Worm (Caenorhabditis elegans) whole organism, L2 larva: Measurements from ENCODE around the gene sri-78.

Experiments
- R02D3.7 ChIP-seq: fragments of 150-350 bp; optimal IDR thresholded peaks from 2 replicates; lab custom pipeline; 2014; ENCODE audit warnings: missing biosample characterization, missing genetic modification characterization
- ama-1 ChIP-seq: fragments of 150-350 bp; optimal IDR thresholded peaks from 2 replicates; lab custom pipeline; 2018; ENCODE audit warnings: inconsistent platforms
- blmp-1 ChIP-seq: sonication (generic microtip); optimal IDR thresholded peaks from 2 replicates; lab custom pipeline; 2017; ENCODE audit warnings: missing genetic modification characterization, mild to moderate bottlenecking, missing compliant biosample characterization, antibody characterized with exemption, moderate library complexity; ENCODE audit not compliant: insufficient read depth
- lin-13 ChIP-seq: fragments of 150-350 bp; optimal IDR thresholded peaks from 2 replicates; lab custom pipeline; 2014; ENCODE audit warnings: missing biosample characterization, missing genetic modification reagents, missing genetic modification characterization
- lin-39 ChIP-seq: fragments of 150-350 bp; optimal IDR thresholded peaks from 2 replicates; lab custom pipeline; 2014; ENCODE audit warnings: missing biosample characterization, missing genetic modification reagents, missing genetic modification characterization
- mdl-1 ChIP-seq, 2 experiments: fragments of 150-350 bp in 1 of 2; sonication (generic microtip) in 1 of 2; optimal IDR thresholded peaks; 2 replicates each; lab custom pipeline; 2017; ENCODE audit warnings: missing biosample characterization in 2 of 2, missing genetic modification characterization in 2 of 2
- nhr-10 ChIP-seq: sonication (generic microtip); optimal IDR thresholded peaks from 2 replicates; lab custom pipeline; 2017; ENCODE audit warnings: missing biosample characterization, missing genetic modification characterization
- nhr-12 ChIP-seq: fragments of 150-350 bp; optimal IDR thresholded peaks from 2 replicates; lab custom pipeline; 2014; ENCODE audit warnings: missing biosample characterization, missing genetic modification characterization
- nhr-25 ChIP-seq: fragments of 150-350 bp; sonication (generic microtip); optimal IDR thresholded peaks from 3 replicates; lab custom pipeline; 2014; ENCODE audit warnings: missing biosample characterization, missing genetic modification characterization
- skn-1 ChIP-seq: sonication (generic microtip); optimal IDR thresholded peaks from 2 replicates; lab custom pipeline; 2017; ENCODE audit warnings: missing biosample characterization, missing genetic modification characterization
- snpc-4 ChIP-seq: fragments of 150-350 bp; optimal IDR thresholded peaks from 2 replicates; lab custom pipeline; 2014; ENCODE audit warnings: missing biosample characterization, missing genetic modification characterization
- zag-1 ChIP-seq: fragments of 150-350 bp; optimal IDR thresholded peaks from 2 replicates; lab custom pipeline; 2014; ENCODE audit warnings: missing biosample characterization, missing genetic modification characterization
- ztf-4 ChIP-seq: fragments of 150-350 bp; optimal IDR thresholded peaks from 2 replicates; lab custom pipeline; 2014; ENCODE audit warnings: missing biosample characterization, missing genetic modification characterization

DNA sequence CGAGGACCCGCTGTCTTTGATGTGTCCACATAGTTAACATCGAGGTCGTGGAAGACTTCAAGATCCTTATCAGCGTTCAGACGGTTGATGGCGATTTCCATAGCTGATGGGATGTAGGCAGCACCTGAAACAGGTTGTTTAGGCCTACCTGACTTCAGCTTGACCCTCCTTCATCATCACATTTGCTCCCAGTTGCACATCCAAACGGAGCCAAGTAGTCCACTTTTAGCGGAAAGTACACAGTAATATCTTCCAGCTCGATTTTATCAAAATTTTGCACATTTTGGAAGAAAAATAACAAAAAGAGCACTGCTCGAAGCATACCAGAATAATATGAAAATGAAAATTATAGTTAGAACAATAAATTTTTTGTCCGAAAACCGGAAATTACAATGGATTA is 12.0 kb downstream of the sri-78 start, which contains the start of gene gcy-15:
- TF ChIP-seq mdl-1 (tag; optimal IDR thresholded peaks at IDR 0.05; lab: Kevin White, UChicago) (no peak), skn-1 (tag; lab: Kevin White, UChicago) (no peak), nhr-12 (tag; lab: Kevin White, UChicago) (no peak), zag-1 (no peak), snpc-4 (tag; lab: Kevin White, UChicago) (no peak), nhr-10 (no peak), nhr-25 (no peak), lin-39 (tag; lab: Kevin White, UChicago) (no peak), ztf-4 (tag; lab: Kevin White, UChicago) (no peak), R02D3.7 (tag; lab: Kevin White, UChicago) (no peak), lin-13 (GFP tag; lab: Kevin White, UChicago) (no peak), ama-1 (lab: Kevin White, UChicago) (no peak), blmp-1 (tag; lab: Kevin White, UChicago) (no peak)
